Fruit fly (Drosophila melanogaster) whole organism, pupa: ENCODE results near the gene alpha-Man-Ia.

Experiments
- CG13204 ChIP-seq: fragments of 200-800 bp; sonication (Bioruptor generic); optimal IDR thresholded peaks from 2 replicates; lab custom pipeline; 2018; ENCODE audit warnings: missing biosample characterization, mild to moderate bottlenecking, missing genetic modification characterization, moderate library complexity
- CG14655 ChIP-seq: fragments of 200-800 bp; sonication (Bioruptor generic); optimal IDR thresholded peaks from 3 replicates; lab custom pipeline; 2017; ENCODE audit warnings: mild to moderate bottlenecking, missing biosample characterization, missing genetic modification reagents, missing genetic modification characterization
- CG15710 ChIP-seq: fragments of 200-800 bp; sonication (Bioruptor generic); optimal IDR thresholded peaks from 2 replicates; lab custom pipeline; 2018; ENCODE audit warnings: missing biosample characterization, mild to moderate bottlenecking, missing genetic modification characterization, moderate library complexity
- CG8159 ChIP-seq: fragments of 200-800 bp; sonication (Bioruptor generic); optimal IDR thresholded peaks from 3 replicates; lab custom pipeline; 2018; ENCODE audit warnings: missing biosample characterization, mild to moderate bottlenecking, missing genetic modification characterization, moderate library complexity
- Ets98B ChIP-seq: fragments of 200-800 bp; sonication (Bioruptor generic); IDR thresholded peaks from 2 replicates; pipeline ENCODE4 v1.3.6; 2022; ENCODE audit warnings: missing biosample characterization, missing genetic modification characterization
- rn ChIP-seq: fragments of 200-800 bp; sonication (Bioruptor generic); IDR thresholded peaks from 2 replicates; pipeline ENCODE4 v1.3.6; 2022; ENCODE audit warnings: missing biosample characterization, missing genetic modification characterization

DNA sequence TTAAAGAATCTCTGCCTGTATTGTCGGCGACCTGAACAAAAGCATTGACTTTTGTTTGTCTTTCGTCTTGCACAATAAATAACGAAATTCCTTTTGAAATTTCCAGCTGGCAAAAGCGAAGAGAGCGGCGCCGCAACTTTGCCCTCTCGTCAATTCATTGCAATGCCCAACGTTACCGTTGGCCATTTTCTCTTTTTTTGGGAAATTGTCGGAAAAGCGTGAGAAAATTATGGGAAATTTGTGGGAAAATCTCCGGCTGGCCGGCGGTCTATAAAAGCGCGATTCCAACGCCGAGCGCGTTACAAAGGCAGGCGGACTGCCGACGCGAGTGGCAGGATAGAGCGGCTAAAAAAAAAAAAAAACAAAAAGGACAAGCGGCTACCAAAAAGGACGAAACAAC is 7.6 kb upstream of the alpha-Man-Ia start, which contains the start of gene CG43740:
- TF ChIP-seq CG14655 (GFP tag; lab: Kevin White, UChicago) (no peak), CG13204 (GFP tag; lab: Kevin White, UChicago) (no peak), Ets98B (GFP tag; lab: Robert Waterston, UW) (no peak), rn (no peak), CG8159 (tag; lab: Kevin White, UChicago) (no peak), CG15710 (tag; lab: Kevin White, UChicago) (no peak)
